Fruit fly (Drosophila melanogaster) whole organism, prepupa: Measurements from ENCODE around the gene CG43996.

ENCODE experiments used
- CG10631 ChIP-seq: fragments of 200-800 bp; sonication (Bioruptor generic); optimal IDR thresholded peaks from 2 replicates; lab custom pipeline; 2016; ENCODE audit warnings: missing biosample characterization, missing genetic modification characterization
- CG10669 ChIP-seq: fragments of 200-800 bp; sonication (Bioruptor generic); optimal IDR thresholded peaks from 3 replicates; lab custom pipeline; 2018; ENCODE audit warnings: missing biosample characterization, mild to moderate bottlenecking, missing genetic modification characterization, moderate library complexity
- CG1621 ChIP-seq: fragments of 200-800 bp; sonication (Bioruptor generic); optimal IDR thresholded peaks from 3 replicates; lab custom pipeline; 2018; ENCODE audit warnings: missing biosample characterization, mild to moderate bottlenecking, missing genetic modification characterization
- CG16779 ChIP-seq: fragments of 200-800 bp; sonication (Bioruptor generic); optimal IDR thresholded peaks from 3 replicates; lab custom pipeline; 2017; ENCODE audit warnings: missing biosample characterization, mild to moderate bottlenecking, missing genetic modification characterization
- CG31627 ChIP-seq: fragments of 200-800 bp; sonication (Bioruptor generic); optimal IDR thresholded peaks from 3 replicates; lab custom pipeline; 2016; ENCODE audit warnings: missing biosample characterization, missing genetic modification characterization
- CG3919 ChIP-seq: fragments of 200-800 bp; sonication (Bioruptor generic); optimal IDR thresholded peaks from 3 replicates; lab custom pipeline; 2016; ENCODE audit warnings: missing biosample characterization, missing genetic modification characterization
- CG4318 ChIP-seq: fragments of 200-800 bp; sonication (Bioruptor generic); optimal IDR thresholded peaks from 3 replicates; lab custom pipeline; 2017; ENCODE audit warnings: missing biosample characterization, mild to moderate bottlenecking, missing genetic modification characterization
- CG6276 ChIP-seq: fragments of 200-800 bp; sonication (Bioruptor generic); optimal IDR thresholded peaks from 2 replicates; lab custom pipeline; 2017; ENCODE audit warnings: missing biosample characterization, mild to moderate bottlenecking, missing genetic modification characterization
- CG6792 ChIP-seq: fragments of 200-800 bp; sonication (Bioruptor generic); optimal IDR thresholded peaks from 3 replicates; lab custom pipeline; 2016; ENCODE audit warnings: missing biosample characterization, missing genetic modification characterization
- CG6808 ChIP-seq: fragments of 200-800 bp; sonication (Bioruptor generic); optimal IDR thresholded peaks from 3 replicates; lab custom pipeline; 2017; ENCODE audit warnings: missing biosample characterization, missing genetic modification characterization, mild to moderate bottlenecking, moderate library complexity, missing genetic modification reagents
- CG7368 ChIP-seq: fragments of 200-800 bp; sonication (Bioruptor generic); optimal IDR thresholded peaks from 3 replicates; lab custom pipeline; 2016; ENCODE audit warnings: missing biosample characterization, missing genetic modification characterization
- CG8632 ChIP-seq: fragments of 200-800 bp; sonication (Bioruptor generic); optimal IDR thresholded peaks from 3 replicates; lab custom pipeline; 2016; ENCODE audit warnings: missing biosample characterization, missing genetic modification characterization
- Eip75B ChIP-seq: fragments of 200-800 bp; sonication (Bioruptor generic); optimal IDR thresholded peaks from 3 replicates; lab custom pipeline; 2016; ENCODE audit warnings: missing biosample characterization, missing genetic modification characterization
- Eip93F ChIP-seq: fragments of 200-800 bp; sonication (Bioruptor generic); optimal IDR thresholded peaks from 2 replicates; lab custom pipeline; 2016; ENCODE audit warnings: missing biosample characterization, mild to moderate bottlenecking, missing genetic modification characterization
- Ets96B ChIP-seq: fragments of 200-800 bp; optimal IDR thresholded peaks from 2 replicates; lab custom pipeline; 2019; ENCODE audit warnings: missing biosample characterization, mild to moderate bottlenecking, missing genetic modification characterization, moderate library complexity
- Gug ChIP-seq: fragments of 200-800 bp; sonication (Bioruptor generic); IDR thresholded peaks from 2 replicates; pipeline ENCODE4 v1.3.6; 2022; ENCODE audit warnings: missing biosample characterization, missing genetic modification characterization
- Hr39 ChIP-seq: fragments of 200-800 bp; sonication (Bioruptor generic); optimal IDR thresholded peaks from 2 replicates; lab custom pipeline; 2016; ENCODE audit warnings: missing biosample characterization, missing genetic modification characterization
- Hr4 ChIP-seq: fragments of 200-800 bp; sonication (Bioruptor generic); optimal IDR thresholded peaks from 3 replicates; lab custom pipeline; 2016; ENCODE audit warnings: missing biosample characterization, missing genetic modification characterization
- Met ChIP-seq: fragments of 200-800 bp; sonication (Bioruptor generic); optimal IDR thresholded peaks from 3 replicates; lab custom pipeline; 2016; ENCODE audit warnings: missing biosample characterization, missing genetic modification characterization
- Smox ChIP-seq: fragments of 200-800 bp; sonication (Bioruptor generic); optimal IDR thresholded peaks from 3 replicates; lab custom pipeline; 2016; ENCODE audit warnings: missing biosample characterization, missing genetic modification characterization
- Sox14 ChIP-seq: fragments of 200-800 bp; sonication (Bioruptor generic); optimal IDR thresholded peaks from 3 replicates; lab custom pipeline; 2016; ENCODE audit warnings: missing biosample characterization, missing genetic modification characterization
- Sox15 ChIP-seq: fragments of 200-800 bp; sonication (Bioruptor generic); optimal IDR thresholded peaks from 3 replicates; lab custom pipeline; 2016; ENCODE audit warnings: missing biosample characterization, missing genetic modification characterization
- eg ChIP-seq: fragments of 200-800 bp; sonication (Bioruptor generic); IDR thresholded peaks from 3 replicates; pipeline ENCODE4 v1.3.6; 2022; ENCODE audit warnings: missing biosample characterization, missing genetic modification characterization
- esn ChIP-seq: fragments of 200-800 bp; sonication (Bioruptor generic); optimal IDR thresholded peaks from 2 replicates; lab custom pipeline; 2016; ENCODE audit warnings: missing biosample characterization, mild to moderate bottlenecking, missing genetic modification characterization, moderate library complexity
- fkh ChIP-seq: fragments of 200-800 bp; sonication (Bioruptor generic); optimal IDR thresholded peaks from 3 replicates; lab custom pipeline; 2017; ENCODE audit warnings: missing biosample characterization, mild to moderate bottlenecking, missing genetic modification characterization, moderate library complexity
- pdm3 ChIP-seq: fragments of 200-800 bp; sonication (Bioruptor generic); optimal IDR thresholded peaks from 3 replicates; lab custom pipeline; 2016; ENCODE audit warnings: missing biosample characterization, missing genetic modification characterization
- spab ChIP-seq: fragments of 200-800 bp; sonication (Bioruptor generic); optimal IDR thresholded peaks from 2 replicates; lab custom pipeline; 2017; ENCODE audit warnings: missing biosample characterization, mild to moderate bottlenecking, missing genetic modification characterization, missing genetic modification reagents

CG43996 gene

DNA sequence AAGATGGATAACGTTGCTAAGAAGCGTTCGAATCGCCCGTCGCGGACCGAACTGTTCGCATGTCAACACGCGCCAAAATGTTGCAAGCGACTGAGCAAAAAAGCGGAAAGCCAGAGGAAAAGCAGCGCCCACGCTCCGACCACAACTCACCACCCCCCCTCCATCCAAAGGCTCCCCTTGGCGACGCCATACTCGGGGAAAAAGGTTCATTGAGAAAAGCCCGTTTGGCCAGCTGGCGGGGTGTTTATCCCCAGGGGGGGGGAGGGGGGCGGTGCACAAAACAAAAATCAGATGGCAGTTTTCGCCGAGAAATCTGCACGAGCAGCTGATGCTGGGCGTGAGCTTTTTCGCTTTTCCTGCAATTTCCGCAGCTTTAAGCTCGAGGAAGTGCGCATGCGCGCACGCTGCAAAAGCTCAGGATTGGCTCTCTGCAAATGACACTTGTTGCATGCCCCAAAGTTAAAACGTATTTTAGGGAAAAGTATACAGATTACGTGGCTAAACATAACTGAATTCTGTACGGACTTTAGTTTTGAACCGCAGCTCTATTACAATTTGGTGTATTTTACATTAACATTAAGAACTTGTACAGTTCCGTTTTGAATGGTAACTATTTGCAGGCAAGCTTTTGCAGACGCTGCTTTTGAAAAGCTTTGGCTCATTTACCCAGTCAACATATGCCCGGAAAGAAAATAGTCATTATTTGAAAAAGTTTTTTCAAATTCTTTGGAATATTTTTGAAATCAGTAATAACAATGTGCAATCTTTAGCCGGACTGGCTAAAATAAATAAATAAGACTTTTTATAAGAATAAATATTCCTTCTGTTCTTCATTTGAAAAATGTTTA, 25.9 kb downstream of the CG43996 start:
- TF ChIP-seq CG4318 (GFP tag; lab: Kevin White, UChicago) (no peak), CG6276 (no peak), CG7368 (GFP tag; lab: Kevin White, UChicago) (no peak), Hr4 (GFP tag; lab: Kevin White, UChicago) (no peak), CG6808 (GFP tag; lab: Kevin White, UChicago) (no peak), CG10631 (GFP tag; lab: Kevin White, UChicago) (no peak), spab (no peak), CG31627 (no peak)

DNA sequence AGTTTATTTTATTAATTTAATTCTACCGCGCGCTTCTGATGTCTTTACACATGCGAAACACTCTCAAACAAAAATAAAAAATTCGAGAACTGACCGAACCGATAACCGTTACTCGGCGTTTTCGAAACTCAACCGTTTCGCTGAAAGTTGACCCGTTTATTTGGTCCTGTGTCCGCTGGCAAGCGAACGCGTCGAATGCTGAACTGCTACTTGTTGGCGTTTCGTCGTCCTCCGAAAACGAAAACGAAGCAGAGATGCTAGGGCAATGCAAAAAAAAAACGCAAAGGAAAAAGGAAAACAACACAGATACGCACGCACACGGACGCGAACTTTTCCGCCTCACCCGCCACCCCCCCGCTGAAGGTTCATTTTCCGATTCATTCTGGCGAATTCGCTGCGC, 44.5 kb downstream of the CG43996 start, which contains the start of gene CG45002:
Gene CG45002 (minus strand): TSS at position 101 of the 400 bp plus-strand sequence.
- TF ChIP-seq eg (GFP tag; lab: Robert Waterston, UW) (no peak), Sox15 (GFP tag; lab: Kevin White, UChicago) (no peak), pdm3 (no peak), CG6792 (GFP tag; lab: Kevin White, UChicago) (no peak), CG4318 (GFP tag; lab: Kevin White, UChicago) (no peak), CG8632 (GFP tag; lab: Kevin White, UChicago) (no peak), Sox14 (GFP tag; lab: Kevin White, UChicago) (no peak), Gug (GFP tag; lab: Robert Waterston, UW) (no peak), CG10669 (GFP tag; lab: Kevin White, UChicago) (no peak), fkh (no peak), CG16779 (no peak), Hr39 (GFP tag; lab: Kevin White, UChicago) (no peak)
- TF ChIP-seq, all 60 proteins: peak for 0

DNA sequence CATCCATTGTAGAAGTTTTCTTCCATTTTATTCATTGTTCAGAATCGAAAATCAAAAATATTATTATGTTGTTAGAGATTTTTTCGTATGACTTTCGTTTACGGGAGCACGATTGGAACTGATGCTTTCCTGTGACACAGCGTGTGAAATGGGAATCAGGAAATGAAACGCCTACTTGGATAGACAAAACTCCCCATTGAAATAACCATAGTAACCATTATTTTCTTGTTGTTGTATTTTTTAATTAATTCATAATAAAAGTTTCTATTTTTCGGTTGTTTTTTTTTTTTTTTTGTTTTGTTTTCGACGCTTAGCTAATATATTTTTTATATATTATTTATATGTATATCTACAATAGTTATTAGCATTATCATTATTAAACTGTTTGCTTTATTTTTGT, 46.3 kb downstream of the CG43996 start, which contains the start of gene CG43077:
Gene CG43077 (minus strand): TSS at position 101 of the 400 bp plus-strand sequence.
- TF ChIP-seq eg (GFP tag; lab: Robert Waterston, UW), result no peak
- no peak for TF ChIP-seq CG16779
- no peak for TF ChIP-seq CG8632 (GFP tag; lab: Kevin White, UChicago)
- no peak for TF ChIP-seq esn (GFP tag; lab: Kevin White, UChicago)
- TF ChIP-seq Eip93F (GFP tag; lab: Kevin White, UChicago), result no peak
- no peak for TF ChIP-seq CG6792 (GFP tag; lab: Kevin White, UChicago)
- TF ChIP-seq CG3919 (GFP tag; lab: Kevin White, UChicago), result no peak
- TF ChIP-seq Gug (GFP tag; lab: Robert Waterston, UW), result no peak
- no peak for TF ChIP-seq pdm3
- no peak for TF ChIP-seq CG1621 (tag; lab: Kevin White, UChicago)
- no peak for TF ChIP-seq Ets96B (tag; lab: Kevin White, UChicago)
- no peak for TF ChIP-seq Smox
- no peak for TF ChIP-seq Met (GFP tag; lab: Kevin White, UChicago)
- no peak for TF ChIP-seq Eip75B
